Fruit fly (Drosophila melanogaster) whole organism, wandering third instar larva: ENCODE data around the gene Cp16.

ENCODE experiments used
- Abd-B ChIP-seq: fragments of >200 bp; optimal IDR thresholded peaks from 2 replicates; lab custom pipeline; 2017; ENCODE audit warnings: missing biosample characterization, missing genetic modification characterization
- CrebA ChIP-seq: fragments of 200-800 bp; sonication (Bioruptor generic); optimal IDR thresholded peaks from 2 replicates; lab custom pipeline; 2016; ENCODE audit warnings: missing biosample characterization, mild to moderate bottlenecking, missing genetic modification characterization, borderline replicate concordance
- Dfd ChIP-seq: fragments of >200 bp; optimal IDR thresholded peaks from 2 replicates; lab custom pipeline; 2017; ENCODE audit warnings: missing biosample characterization, missing genetic modification characterization
- Hnf4 ChIP-seq: fragments of 200-800 bp; sonication (Bioruptor generic); optimal IDR thresholded peaks from 2 replicates; lab custom pipeline; 2016; ENCODE audit warnings: missing biosample characterization, mild to moderate bottlenecking, missing genetic modification characterization
- Sp1 ChIP-seq: fragments of 200-800 bp; sonication (Bioruptor generic); optimal IDR thresholded peaks from 3 replicates; lab custom pipeline; 2019; ENCODE audit warnings: missing biosample characterization, mild to moderate bottlenecking, missing genetic modification characterization, moderate library complexity
- brk ChIP-seq: fragments of 200-800 bp; sonication (Bioruptor generic); optimal IDR thresholded peaks from 2 replicates; lab custom pipeline; 2016; ENCODE audit warnings: missing biosample characterization, mild to moderate bottlenecking, missing genetic modification characterization
- dl ChIP-seq, 2 experiments: fragments of 175-275, 200-275 bp in 1 of 2; fragments of 200-275 bp in 1 of 2; sonication (Bioruptor generic); optimal IDR thresholded peaks; lab custom pipeline; 2018; ENCODE audit warnings: mild to moderate bottlenecking in 2 of 2, missing biosample characterization in 2 of 2, missing genetic modification characterization in 2 of 2, moderate library complexity in 2 of 2; ENCODE audit not compliant: partially characterized antibody in 2 of 2, insufficient read depth in 1 of 2
- dmrt93B ChIP-seq: fragments of 200-800 bp; sonication (Bioruptor generic); optimal IDR thresholded peaks from 2 replicates; lab custom pipeline; 2018; ENCODE audit warnings: missing biosample characterization, mild to moderate bottlenecking, missing genetic modification characterization
- h ChIP-seq: fragments of 200-800 bp; sonication (Bioruptor generic); optimal IDR thresholded peaks from 3 replicates; lab custom pipeline; 2016; ENCODE audit warnings: missing biosample characterization, mild to moderate bottlenecking, missing genetic modification characterization
- pan ChIP-seq: fragments of >200 bp; optimal IDR thresholded peaks from 2 replicates; lab custom pipeline; 2017

DNA sequence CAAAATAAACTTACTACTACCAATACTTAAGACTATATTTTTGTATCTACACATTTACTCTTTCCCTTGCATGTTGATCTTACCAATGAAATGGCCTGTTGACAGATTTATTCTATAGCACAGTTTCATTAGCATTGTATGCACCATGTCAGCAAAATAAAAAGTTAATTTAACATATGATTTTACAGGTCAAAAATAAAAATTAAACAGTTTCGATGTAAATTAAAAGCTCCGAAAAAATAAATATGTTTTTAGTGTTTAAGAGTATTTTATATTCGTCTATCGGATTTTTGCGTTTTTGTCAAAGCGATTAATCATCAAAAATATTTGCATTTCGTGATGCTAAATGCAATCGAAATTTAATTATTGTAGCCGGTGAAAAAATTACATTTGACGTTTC lies 16.6 kb downstream of the Cp16 start:
- no peak for TF ChIP-seq h (GFP tag; lab: Kevin White, UChicago)
- no peak for TF ChIP-seq pan (lab: Kevin White, UChicago)
- no peak for TF ChIP-seq dmrt93B (GFP tag; lab: Kevin White, UChicago)
- no peak for TF ChIP-seq CrebA (GFP tag; lab: Kevin White, UChicago)
- TF ChIP-seq dl (GFP tag; optimal IDR thresholded peaks at IDR 0.05; lab: Kevin White, UChicago; ENCODE audit: insufficient read depth in 1 of 2, partially characterized antibody in 2 of 2): no peak
- no peak for TF ChIP-seq Abd-B (GFP tag; lab: Kevin White, UChicago)
- no peak for TF ChIP-seq Sp1
- no peak for TF ChIP-seq brk (GFP tag; lab: Kevin White, UChicago)
- no peak for TF ChIP-seq Hnf4
- TF ChIP-seq Dfd (GFP tag; lab: Kevin White, UChicago): no peak
